Worm (Caenorhabditis elegans) whole organism, early embryonic: ENCODE results near the gene R03H10.6.

Experiments
- B0310.2 ChIP-seq: sonication (generic microtip); optimal IDR thresholded peaks from 2 replicates; lab custom pipeline; 2016; ENCODE audit warnings: mild to moderate bottlenecking, missing genetic modification characterization, missing compliant biosample characterization
- F13C5.2 ChIP-seq: sonication (generic microtip); optimal IDR thresholded peaks from 2 replicates; lab custom pipeline; 2017; ENCODE audit warnings: mild to moderate bottlenecking, missing genetic modification characterization, inconsistent platforms, missing compliant biosample characterization
- aly-1 ChIP-seq: sonication (generic microtip); optimal IDR thresholded peaks from 2 replicates; lab custom pipeline; 2016; ENCODE audit warnings: missing genetic modification characterization, missing compliant biosample characterization
- ama-1 ChIP-seq: fragments of 150-350 bp; optimal IDR thresholded peaks from 2 replicates; lab custom pipeline; 2014
- ceh-13 ChIP-seq: fragments of 200-800 bp; sonication (Bioruptor generic); optimal IDR thresholded peaks from 2 replicates; lab custom pipeline; 2018; ENCODE audit warnings: mild to moderate bottlenecking, missing genetic modification characterization, missing compliant biosample characterization
- ceh-36 ChIP-seq: sonication (generic microtip); optimal IDR thresholded peaks from 2 replicates; lab custom pipeline; 2016; ENCODE audit warnings: missing genetic modification characterization, inconsistent platforms, missing compliant biosample characterization
- ets-7 ChIP-seq: sonication (generic microtip); optimal IDR thresholded peaks from 2 replicates; lab custom pipeline; 2016; ENCODE audit warnings: missing genotype, missing genetic modification characterization, missing compliant biosample characterization
- flt-1 ChIP-seq: fragments of 200-800 bp; sonication (Bioruptor generic); IDR thresholded peaks from 2 replicates; pipeline ENCODE4 v1.3.6; 2022; ENCODE audit warnings: missing genetic modification characterization, missing compliant biosample characterization
- hmbx-1 ChIP-seq: sonication (generic microtip); optimal IDR thresholded peaks from 2 replicates; lab custom pipeline; 2016; ENCODE audit warnings: mild to moderate bottlenecking, missing genetic modification characterization, missing compliant biosample characterization
- hmg-4 ChIP-seq: fragments of 200-800 bp; sonication (Bioruptor generic); optimal IDR thresholded peaks from 2 replicates; lab custom pipeline; 2018; ENCODE audit warnings: mild to moderate bottlenecking, missing genetic modification characterization, missing compliant biosample characterization
- hnd-1 ChIP-seq: sonication (generic microtip); optimal IDR thresholded peaks from 2 replicates; lab custom pipeline; 2016; ENCODE audit warnings: missing genetic modification characterization, missing compliant biosample characterization
- pes-1 ChIP-seq: fragments of 200-800 bp; sonication (Bioruptor generic); IDR thresholded peaks from 2 replicates; pipeline ENCODE4 v1.3.6; 2022; ENCODE audit warnings: missing genetic modification reagents, missing genetic modification characterization, missing compliant biosample characterization
- scrt-1 ChIP-seq: fragments of 200-800 bp; sonication (Bioruptor generic); IDR thresholded peaks from 2 replicates; pipeline ENCODE4 v1.3.6; 2022; ENCODE audit warnings: missing genetic modification characterization, missing compliant biosample characterization
- sea-1 ChIP-seq: fragments of 200-800 bp; sonication (Bioruptor generic); conservative IDR thresholded peaks from 2 replicates; pipeline ENCODE4 v1.3.6; 2022; ENCODE audit warnings: missing genetic modification characterization, missing compliant biosample characterization
- tbx-11 ChIP-seq: fragments of 200-800 bp; sonication (Bioruptor generic); IDR thresholded peaks from 2 replicates; pipeline ENCODE4 v1.3.6; 2022; ENCODE audit warnings: missing genetic modification characterization, missing compliant biosample characterization
- tbx-37 ChIP-seq: fragments of 200-800 bp; sonication (Bioruptor generic); conservative IDR thresholded peaks from 2 replicates; pipeline ENCODE4 v1.3.6; 2022; ENCODE audit warnings: missing genetic modification reagents, missing genetic modification characterization, missing compliant biosample characterization
- tra-4 ChIP-seq: sonication (generic microtip); optimal IDR thresholded peaks from 2 replicates; lab custom pipeline; 2017; ENCODE audit warnings: missing genetic modification characterization, missing compliant biosample characterization

R03H10.6 gene

ce11 chrII:4173398-4173797, at the start of gene R03H10.6:
R03H10.6 (minus strand) TSS chrII:4173498.
- no peak for TF ChIP-seq flt-1
- no peak for TF ChIP-seq ceh-36 (tag; lab: Kevin White, UChicago)
- TF ChIP-seq hnd-1 = no peak
- TF ChIP-seq scrt-1 (GFP tag; lab: Robert Waterston, UW) = no peak
- no peak for TF ChIP-seq F13C5.2 (tag; lab: Kevin White, UChicago)
- no peak for TF ChIP-seq hmbx-1 (tag; lab: Kevin White, UChicago)
- no peak for TF ChIP-seq ama-1 (lab: Kevin White, UChicago)
- no peak for TF ChIP-seq ceh-13 (GFP tag; lab: Kevin White, UChicago)
- TF ChIP-seq tra-4 (tag; lab: Kevin White, UChicago) = no peak
- no peak for TF ChIP-seq sea-1 (GFP tag; lab: Robert Waterston, UW)
- TF ChIP-seq aly-1 (tag; lab: Kevin White, UChicago) = no peak

- TF ChIP-seq aly-1 (tag; lab: Kevin White, UChicago) (no peak), ceh-13 (GFP tag; lab: Kevin White, UChicago) (no peak), tbx-37 (GFP tag; lab: Robert Waterston, UW) (no peak), ama-1 (lab: Kevin White, UChicago) (no peak), pes-1 (GFP tag; lab: Robert Waterston, UW) (no peak), tbx-11 (GFP tag; lab: Robert Waterston, UW) (no peak), tra-4 (tag; lab: Kevin White, UChicago) (no peak), ceh-36 (tag; lab: Kevin White, UChicago) (no peak), B0310.2 (tag; lab: Kevin White, UChicago) (no peak), flt-1 (no peak), sea-1 (GFP tag; lab: Robert Waterston, UW) (no peak), hmg-4 (GFP tag; lab: Kevin White, UChicago) (no peak), F13C5.2 (tag; lab: Kevin White, UChicago) (no peak), scrt-1 (GFP tag; lab: Robert Waterston, UW) (no peak), hnd-1 (no peak), hmbx-1 (tag; lab: Kevin White, UChicago) (no peak)
Measured at ce11 chrII:4222983-4223382, 49.7 kb upstream of the R03H10.6 start, which contains the start of gene C16A11.5. C16A11.5 (plus strand) TSS chrII:4223305.

- TF ChIP-seq ets-7 (no peak), scrt-1 (GFP tag; lab: Robert Waterston, UW) (no peak), F13C5.2 (tag; lab: Kevin White, UChicago) (no peak), ceh-13 (GFP tag; lab: Kevin White, UChicago) (no peak), hnd-1 (no peak), ceh-36 (tag; lab: Kevin White, UChicago) (no peak), tbx-11 (GFP tag; lab: Robert Waterston, UW) (no peak), flt-1 (no peak), pes-1 (GFP tag; lab: Robert Waterston, UW) (no peak), hmg-4 (GFP tag; lab: Kevin White, UChicago) (no peak), aly-1 (tag; lab: Kevin White, UChicago) (no peak), tbx-37 (GFP tag; lab: Robert Waterston, UW) (no peak), B0310.2 (tag; lab: Kevin White, UChicago) (no peak)
Measured at ce11 chrII:4222469-4222868, 49.2 kb upstream of the R03H10.6 start.

- TF ChIP-seq ets-7 (no peak), sea-1 (GFP tag; lab: Robert Waterston, UW) (no peak), tra-4 (tag; lab: Kevin White, UChicago) (no peak), tbx-37 (GFP tag; lab: Robert Waterston, UW) (no peak), aly-1 (tag; lab: Kevin White, UChicago) (no peak), hmg-4 (GFP tag; lab: Kevin White, UChicago) (no peak), hnd-1 (no peak), flt-1 (no peak), F13C5.2 (tag; lab: Kevin White, UChicago) (no peak), ceh-13 (GFP tag; lab: Kevin White, UChicago) (no peak), B0310.2 (tag; lab: Kevin White, UChicago) (no peak), pes-1 (GFP tag; lab: Robert Waterston, UW) (no peak), ceh-36 (tag; lab: Kevin White, UChicago) (no peak), scrt-1 (GFP tag; lab: Robert Waterston, UW) (no peak), ama-1 (lab: Kevin White, UChicago) (no peak), hmbx-1 (tag; lab: Kevin White, UChicago) (no peak), tbx-11 (GFP tag; lab: Robert Waterston, UW) (no peak)
Measured at ce11 chrII:4219062-4219461, 45.8 kb upstream of the R03H10.6 start, which contains the start of gene F31D5.1. F31D5.1 (plus strand) TSS chrII:4219362.

ce11 chrII:4215318-4215717, 42.0 kb upstream of the R03H10.6 start, which contains the start of gene F31D5.2:
F31D5.2 (plus strand) TSS chrII:4215618.
- no peak for TF ChIP-seq sea-1 (GFP tag; lab: Robert Waterston, UW)
- no peak for TF ChIP-seq tbx-11 (GFP tag; lab: Robert Waterston, UW)
- TF ChIP-seq pes-1 (GFP tag; lab: Robert Waterston, UW) = no peak
- no peak for TF ChIP-seq aly-1 (tag; lab: Kevin White, UChicago)
- TF ChIP-seq ama-1 (lab: Kevin White, UChicago) = no peak
- TF ChIP-seq hmg-4 (GFP tag; lab: Kevin White, UChicago) = no peak
- no peak for TF ChIP-seq hnd-1
- no peak for TF ChIP-seq ets-7
- TF ChIP-seq hmbx-1 (tag; lab: Kevin White, UChicago) = no peak
- no peak for TF ChIP-seq flt-1
- no peak for TF ChIP-seq F13C5.2 (tag; lab: Kevin White, UChicago)
- no peak for TF ChIP-seq tbx-37 (GFP tag; lab: Robert Waterston, UW)
- TF ChIP-seq ceh-13 (GFP tag; lab: Kevin White, UChicago) = no peak
- no peak for TF ChIP-seq scrt-1 (GFP tag; lab: Robert Waterston, UW)
- no peak for TF ChIP-seq B0310.2 (tag; lab: Kevin White, UChicago)

ce11 chrII:4211113-4211512, 37.8 kb upstream of the R03H10.6 start, which contains the start of gene F31D5.7:
F31D5.7 (plus strand) TSS chrII:4211413.
- no peak for TF ChIP-seq ceh-13 (GFP tag; lab: Kevin White, UChicago)
- TF ChIP-seq pes-1 (GFP tag; lab: Robert Waterston, UW) = no peak
- TF ChIP-seq ama-1 (lab: Kevin White, UChicago) = no peak
- no peak for TF ChIP-seq hmbx-1 (tag; lab: Kevin White, UChicago)
